Worm (Caenorhabditis elegans) whole organism, L4 larva: Measurements from ENCODE around the gene aagr-2.

Experiments
- R02D3.7 ChIP-seq: fragments of 150-350 bp; sonication (generic microtip); optimal IDR thresholded peaks from 3 replicates; lab custom pipeline; 2014; ENCODE audit warnings: missing biosample characterization, missing genetic modification characterization
- T26A8.4 ChIP-seq: fragments of 200-800 bp; sonication (Bioruptor generic); IDR thresholded peaks from 2 replicates; pipeline ENCODE4 v1.3.6; 2022; ENCODE audit warnings: missing genetic modification characterization, missing compliant biosample characterization
- lin-1 ChIP-seq: fragments of 200-800 bp; sonication (Bioruptor generic); IDR thresholded peaks from 2 replicates; pipeline ENCODE4 v1.3.6; 2022; ENCODE audit warnings: missing genetic modification reagents, missing genetic modification characterization, missing compliant biosample characterization
- nhr-10 ChIP-seq: fragments of 150-350 bp; optimal IDR thresholded peaks from 2 replicates; lab custom pipeline; 2014; ENCODE audit warnings: missing biosample characterization, missing genetic modification characterization
- nhr-28 ChIP-seq: fragments of 150-350 bp; optimal IDR thresholded peaks from 2 replicates; lab custom pipeline; 2014; ENCODE audit warnings: missing biosample characterization, missing genetic modification characterization
- snpc-1.2 ChIP-seq: fragments of 200-800 bp; sonication (Bioruptor generic); IDR thresholded peaks from 2 replicates; pipeline ENCODE4 v1.3.6; 2022; ENCODE audit warnings: missing genetic modification reagents, missing genetic modification characterization, missing compliant biosample characterization
- snpc-4 ChIP-seq: fragments of 150-350 bp; optimal IDR thresholded peaks from 2 replicates; lab custom pipeline; 2014; ENCODE audit warnings: missing biosample characterization, missing genetic modification characterization

- TF ChIP-seq snpc-4 (tag; lab: Kevin White, UChicago) = no peak
- no peak for TF ChIP-seq lin-1 (GFP tag; lab: Robert Waterston, UW)
- no peak for TF ChIP-seq nhr-28 (tag; lab: Kevin White, UChicago)
- TF ChIP-seq T26A8.4 (GFP tag; lab: Robert Waterston, UW) = no peak
- TF ChIP-seq nhr-10 (tag; lab: Kevin White, UChicago) = no peak
- no peak for TF ChIP-seq snpc-1.2 (GFP tag; lab: Robert Waterston, UW)
- no peak for TF ChIP-seq R02D3.7 (tag; lab: Kevin White, UChicago)
These were observed 49.5 kb upstream of the aagr-2 start for ce11 chrII:4974448-4974951.
